Fruit fly (Drosophila melanogaster): ENCODE results near the gene CG31407.
A peak's percentile ranks its signal among the peaks of the same experiment; 100 is the strongest.

CG31407 gene

dm6 chr3R:10035765-10036164 is 10.8 kb upstream of the CG31407 start (continued):
- TF ChIP-seq CG34376 (GFP tag; optimal IDR thresholded peaks at IDR 0.05) = peak; percentile 67
- no peak for TF ChIP-seq otp (GFP tag; IDR thresholded peaks at IDR 0.05)
- peak; percentile 1 for TF ChIP-seq Deaf1 (tag; optimal IDR thresholded peaks at IDR 0.05)
- no peak for TF ChIP-seq CG10366 (GFP tag; IDR thresholded peaks at IDR 0.05)
- 0 out of 2 replicates have a peak, but pooled peaks have one; percentile 13 for TF ChIP-seq rib (GFP tag; IDR thresholded peaks at IDR 0.05)
- TF ChIP-seq CG11723 (GFP tag; optimal IDR thresholded peaks at IDR 0.05) = no peak
- no peak for TF ChIP-seq Hmr (GFP tag; optimal IDR thresholded peaks at IDR 0.05)
- 0 out of 2 replicates have a peak, but pooled peaks have one; percentile 36 for TF ChIP-seq Awh (GFP tag; IDR thresholded peaks at IDR 0.05)
- TF ChIP-seq sd (tag; optimal IDR thresholded peaks at IDR 0.05) = peak; percentile 53
- TF ChIP-seq CG1603 (tag; optimal IDR thresholded peaks at IDR 0.05) = no peak
- TF ChIP-seq tin (GFP tag; optimal IDR thresholded peaks at IDR 0.05) = no peak
- TF ChIP-seq CG7357 (GFP tag; IDR thresholded peaks at IDR 0.05) = no peak
- no peak for TF ChIP-seq CG14710 (tag; optimal IDR thresholded peaks at IDR 0.05)
- peak; percentile 54 for TF ChIP-seq ftz-f1 (GFP tag; optimal IDR thresholded peaks at IDR 0.05)
- peak; percentile 95 for TF ChIP-seq mirr (GFP tag; optimal IDR thresholded peaks at IDR 0.05)
- no peak for TF ChIP-seq CG8765 (GFP tag; IDR thresholded peaks at IDR 0.05)
- peak; percentile 37 for TF ChIP-seq Vsx1 (GFP tag; optimal IDR thresholded peaks at IDR 0.05)
- peak; percentile 68 for TF ChIP-seq Hey (tag; optimal IDR thresholded peaks at IDR 0.05)
- peak in 1 of 2 experiments; percentile 63 for TF ChIP-seq Eip74EF (GFP tag; optimal IDR thresholded peaks at IDR 0.05)
- TF ChIP-seq CG3065 (GFP tag; optimal IDR thresholded peaks at IDR 0.05) = no peak
- no peak for TF ChIP-seq Six4 (GFP tag; optimal IDR thresholded peaks at IDR 0.05)
- TF ChIP-seq Elba2 (GFP tag; optimal IDR thresholded peaks at IDR 0.05) = no peak
- TF ChIP-seq D19A (tag; optimal IDR thresholded peaks at IDR 0.05) = no peak
- peak; percentile 58 for TF ChIP-seq cwo (GFP tag; optimal IDR thresholded peaks at IDR 0.05)
- no peak for TF ChIP-seq Aef1 (GFP tag; IDR thresholded peaks at IDR 0.05)
- TF ChIP-seq grn (GFP tag; optimal IDR thresholded peaks at IDR 0.05) = peak; percentile 93
- TF ChIP-seq cg (GFP tag; optimal IDR thresholded peaks at IDR 0.05) = no peak
- TF ChIP-seq CG10543 (GFP tag; optimal IDR thresholded peaks at IDR 0.05) = peak; percentile 36

dm6 chr3R:10034995-10035446 is 10.1 kb upstream of the CG31407 start:
- TF ChIP-seq GATAe (GFP tag; conservative IDR thresholded peaks at IDR 0.05) = no peak
- TF ChIP-seq CG7556 (GFP tag; optimal IDR thresholded peaks at IDR 0.05) = no peak
- no peak for TF ChIP-seq CG4360 (GFP tag; IDR thresholded peaks at IDR 0.05)
- TF ChIP-seq CG17328 (GFP tag; IDR thresholded peaks at IDR 0.05) = no peak
- no peak for TF ChIP-seq tgo (GFP tag; IDR thresholded peaks at IDR 0.05)
- TF ChIP-seq CG7839 (tag; optimal IDR thresholded peaks at IDR 0.05) = no peak
- no peak for TF ChIP-seq eve (GFP tag; optimal IDR thresholded peaks at IDR 0.05)
- TF ChIP-seq Spps (tag; optimal IDR thresholded peaks at IDR 0.05) = no peak
- TF ChIP-seq Doc3 (GFP tag; IDR thresholded peaks at IDR 0.05; ENCODE audit: partially characterized antibody) = no peak
- TF ChIP-seq Side (GFP tag; optimal IDR thresholded peaks at IDR 0.05) = no peak
- TF ChIP-seq H15 (GFP tag; IDR thresholded peaks at IDR 0.05) = no peak
- no peak for TF ChIP-seq CG17612 (GFP tag; IDR thresholded peaks at IDR 0.05)
- TF ChIP-seq CG18262 (tag; optimal IDR thresholded peaks at IDR 0.05) = peak; percentile 52
- TF ChIP-seq hkb (optimal IDR thresholded peaks at IDR 0.05) = no peak
- 0 out of 2 replicates have a peak, but pooled peaks have one; percentile 8 for TF ChIP-seq hkb (GFP tag; IDR thresholded peaks at IDR 0.05)
- TF ChIP-seq pum (GFP tag; optimal IDR thresholded peaks at IDR 0.05) = no peak
- TF ChIP-seq Neu2 (GFP tag; optimal IDR thresholded peaks at IDR 0.05; ENCODE audit: borderline replicate concordance) = no peak
- TF ChIP-seq CoRest (tag; optimal IDR thresholded peaks at IDR 0.05) = no peak
- no peak for TF ChIP-seq PHDP (tag; optimal IDR thresholded peaks at IDR 0.05)
- no peak for TF ChIP-seq CG32772 (GFP tag; IDR thresholded peaks at IDR 0.05)
- no peak for TF ChIP-seq MESR4 (GFP tag; optimal IDR thresholded peaks at IDR 0.05)
- no peak for TF ChIP-seq bab2 (GFP tag; optimal IDR thresholded peaks at IDR 0.05)
- TF ChIP-seq CG17186 (GFP tag; optimal IDR thresholded peaks at IDR 0.05) = no peak
- no peak for TF ChIP-seq Sox102F (GFP tag; optimal IDR thresholded peaks at IDR 0.05)
- TF ChIP-seq Nf-YC (tag; optimal IDR thresholded peaks at IDR 0.05) = peak; percentile 28

All from whole organism, embryonic.